Worm (Caenorhabditis elegans) whole organism, midembryonic: ENCODE results near the gene wht-2.

Experiments used
- T22C8.4 ChIP-seq: fragments of 200-800 bp; sonication (Bioruptor generic); IDR thresholded peaks from 2 replicates; pipeline ENCODE4 v1.3.6; 2022; ENCODE audit warnings: missing genetic modification characterization, missing compliant biosample characterization
- cog-1 ChIP-seq: sonication (generic microtip); optimal IDR thresholded peaks from 2 replicates; lab custom pipeline; 2016; ENCODE audit warnings: missing genetic modification characterization, missing compliant biosample characterization
- flt-1 ChIP-seq: fragments of 200-800 bp; sonication (Bioruptor generic); IDR thresholded peaks from 2 replicates; pipeline ENCODE4 v1.3.6; 2022; ENCODE audit warnings: missing genetic modification characterization, missing compliant biosample characterization
- klf-2 ChIP-seq: fragments of 200-800 bp; sonication (Bioruptor generic); conservative IDR thresholded peaks from 2 replicates; pipeline ENCODE4 v1.3.6; 2022; ENCODE audit warnings: missing genetic modification reagents, missing genetic modification characterization, missing compliant biosample characterization
- med-1 ChIP-seq: sonication (generic microtip); optimal IDR thresholded peaks from 2 replicates; lab custom pipeline; 2017; ENCODE audit warnings: missing genetic modification characterization, mild to moderate bottlenecking, missing compliant biosample characterization, antibody characterized with exemption, missing genetic modification reagents; ENCODE audit not compliant: insufficient read depth
- ref-1 ChIP-seq: fragments of 200-800 bp; sonication (Bioruptor generic); conservative IDR thresholded peaks from 2 replicates; pipeline ENCODE4 v1.3.6; 2022; ENCODE audit warnings: missing genetic modification reagents, missing genetic modification characterization, missing compliant biosample characterization
- tab-1 ChIP-seq: fragments of 200-800 bp; sonication (Bioruptor generic); IDR thresholded peaks from 2 replicates; pipeline ENCODE4 v1.3.6; 2022; ENCODE audit warnings: missing genetic modification characterization, missing compliant biosample characterization
- ztf-23 ChIP-seq: fragments of 200-800 bp; sonication (Bioruptor generic); IDR thresholded peaks from 2 replicates; pipeline ENCODE4 v1.3.6; 2022; ENCODE audit warnings: missing genetic modification reagents, missing genetic modification characterization, missing compliant biosample characterization
- ztf-29 ChIP-seq: fragments of 200-800 bp; sonication (Bioruptor generic); IDR thresholded peaks from 2 replicates; pipeline ENCODE4 v1.3.6; 2022; ENCODE audit warnings: missing genetic modification reagents, missing genetic modification characterization, missing compliant biosample characterization

Gene wht-2

ce11 chrIV:11452928-11453327 lies 17.3 kb upstream of the wht-2 start:
- TF ChIP-seq ref-1 (GFP tag; lab: Robert Waterston, UW) (no peak), med-1 (GFP tag; lab: Kevin White, UChicago) (no peak), T22C8.4 (GFP tag; lab: Robert Waterston, UW) (no peak), klf-2 (no peak), tab-1 (no peak), ztf-29 (GFP tag; lab: Robert Waterston, UW) (no peak), flt-1 (GFP tag; lab: Robert Waterston, UW) (no peak), ztf-23 (GFP tag; lab: Robert Waterston, UW) (no peak), cog-1 (tag; lab: Kevin White, UChicago) (no peak)

DNA sequence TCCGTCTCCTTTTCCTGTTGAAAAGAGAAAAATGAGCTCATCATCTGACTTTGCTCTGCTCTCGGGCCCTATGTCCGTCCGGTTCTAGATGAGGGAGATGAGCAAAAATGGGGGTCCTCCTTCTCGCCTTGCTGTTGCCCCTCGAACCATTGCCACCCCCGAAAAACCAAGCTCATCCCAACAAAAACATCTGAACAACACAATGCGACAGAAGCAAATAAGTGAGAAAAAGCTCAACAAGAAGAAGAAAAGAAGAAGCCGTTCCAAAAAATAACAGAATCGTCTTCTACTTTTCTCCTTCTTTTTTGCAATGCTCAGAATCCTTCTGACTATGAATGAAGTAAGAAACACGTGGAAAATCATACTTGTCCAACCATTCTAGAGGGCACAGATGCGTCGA lies 14.4 kb upstream of the wht-2 start:
- no peak for TF ChIP-seq cog-1 (tag; lab: Kevin White, UChicago)
- TF ChIP-seq tab-1 = no peak
- no peak for TF ChIP-seq T22C8.4 (GFP tag; lab: Robert Waterston, UW)
- TF ChIP-seq ztf-29 (GFP tag; lab: Robert Waterston, UW) = no peak

ce11 chrIV:11458700-11459263 lies 11.5 kb upstream of the wht-2 start:
- TF ChIP-seq klf-2 = no peak
- TF ChIP-seq ref-1 (GFP tag; lab: Robert Waterston, UW) = no peak
- no peak for TF ChIP-seq flt-1 (GFP tag; lab: Robert Waterston, UW)

DNA sequence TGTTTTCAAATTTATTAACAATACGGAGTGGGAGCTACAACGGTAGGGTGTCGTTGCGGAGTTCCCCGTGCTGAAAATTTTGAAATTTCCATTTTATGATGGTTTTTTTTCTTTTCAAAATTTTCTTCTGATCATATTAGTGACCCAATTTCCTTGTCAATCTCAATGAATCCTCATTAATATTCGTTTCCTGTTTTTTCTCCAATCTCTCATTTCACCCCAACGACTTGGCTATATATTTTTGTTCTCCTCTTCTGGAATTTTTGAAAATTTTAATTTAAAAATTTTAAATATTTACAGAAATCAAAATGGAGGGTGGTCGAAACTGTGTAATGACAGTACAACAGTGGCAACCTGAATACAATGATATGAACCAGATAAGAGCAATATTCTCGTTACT lies 10.6 kb upstream of the wht-2 start, which contains the start of gene npr-3:
Gene npr-3 (plus strand): TSS at position 301 of the 400 bp plus-strand sequence.
- TF ChIP-seq ref-1 (GFP tag; lab: Robert Waterston, UW) (no peak), T22C8.4 (GFP tag; lab: Robert Waterston, UW) (no peak), cog-1 (tag; lab: Kevin White, UChicago) (no peak), flt-1 (GFP tag; lab: Robert Waterston, UW) (no peak), klf-2 (no peak), med-1 (GFP tag; lab: Kevin White, UChicago) (no peak), ztf-23 (GFP tag; lab: Robert Waterston, UW) (no peak), ztf-29 (GFP tag; lab: Robert Waterston, UW) (no peak), tab-1 (no peak)

ce11 chrIV:11461335-11461734 lies 8.9 kb upstream of the wht-2 start:
- no peak for TF ChIP-seq ref-1 (GFP tag; lab: Robert Waterston, UW)

- no peak for TF ChIP-seq tab-1
- TF ChIP-seq flt-1 (GFP tag; lab: Robert Waterston, UW) = no peak
- TF ChIP-seq ztf-23 (GFP tag; lab: Robert Waterston, UW) = no peak
Measured at ce11 chrIV:11465125-11465524, 5.1 kb upstream of the wht-2 start, which contains the start of gene C10C6.3. Gene C10C6.3 (minus strand): TSS chrIV:11465225.

- TF ChIP-seq T22C8.4 (GFP tag; lab: Robert Waterston, UW) (no peak), klf-2 (no peak), flt-1 (GFP tag; lab: Robert Waterston, UW) (no peak), cog-1 (tag; lab: Kevin White, UChicago) (no peak), ref-1 (GFP tag; lab: Robert Waterston, UW) (no peak), tab-1 (no peak), ztf-29 (GFP tag; lab: Robert Waterston, UW) (no peak), ztf-23 (GFP tag; lab: Robert Waterston, UW) (no peak), med-1 (GFP tag; lab: Kevin White, UChicago) (no peak)
Measured at ce11 chrIV:11467413-11467812, 2.8 kb upstream of the wht-2 start, which contains the start of gene C10C6.7. Gene C10C6.7 (minus strand): TSS chrIV:11467513.

ce11 chrIV:11472023-11472422 lies 1.8 kb downstream of the wht-2 start:
- no peak for TF ChIP-seq tab-1
- no peak for TF ChIP-seq flt-1 (GFP tag; lab: Robert Waterston, UW)
- TF ChIP-seq ztf-29 (GFP tag; lab: Robert Waterston, UW) = no peak
- TF ChIP-seq med-1 (GFP tag; lab: Kevin White, UChicago) = no peak
- no peak for TF ChIP-seq ref-1 (GFP tag; lab: Robert Waterston, UW)
- TF ChIP-seq cog-1 (tag; lab: Kevin White, UChicago) = no peak
- no peak for TF ChIP-seq T22C8.4 (GFP tag; lab: Robert Waterston, UW)
- no peak for TF ChIP-seq klf-2
- no peak for TF ChIP-seq ztf-23 (GFP tag; lab: Robert Waterston, UW)

DNA sequence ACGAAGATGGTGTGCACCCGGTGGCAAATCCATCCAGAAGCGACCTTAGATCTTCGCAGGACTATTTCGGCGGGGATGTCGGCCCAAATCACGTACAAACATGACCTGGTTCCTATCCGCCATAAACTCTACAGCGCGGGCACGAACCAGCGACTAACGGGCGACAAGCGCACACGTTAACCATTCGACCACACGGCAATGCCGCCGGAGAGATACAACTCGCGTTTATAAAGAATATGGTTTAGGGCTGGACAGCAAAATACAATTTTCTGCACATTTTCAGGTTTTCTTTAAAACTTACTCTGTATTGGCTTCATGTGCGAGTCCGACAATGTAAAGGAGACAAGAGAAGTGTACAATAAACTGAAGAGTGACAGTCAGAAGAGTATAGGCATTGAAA lies 3.8 kb downstream of the wht-2 start:
- peak; percentile 96 for TF ChIP-seq tab-1
- peak; percentile 78 for TF ChIP-seq med-1 (GFP tag; lab: Kevin White, UChicago)
- peak; percentile 94 for TF ChIP-seq ztf-29 (GFP tag; lab: Robert Waterston, UW)
- TF ChIP-seq flt-1 (GFP tag; lab: Robert Waterston, UW) = peak; percentile 96
- TF ChIP-seq cog-1 (tag; lab: Kevin White, UChicago) = peak; percentile 90
- TF ChIP-seq ref-1 (GFP tag; lab: Robert Waterston, UW) = peak; percentile 91
- TF ChIP-seq klf-2 = peak; percentile 96
- peak; percentile 86 for TF ChIP-seq T22C8.4 (GFP tag; lab: Robert Waterston, UW)
- TF ChIP-seq ztf-23 (GFP tag; lab: Robert Waterston, UW) = peak; percentile 95

- TF ChIP-seq klf-2 (no peak), med-1 (GFP tag; lab: Kevin White, UChicago) (no peak), cog-1 (tag; lab: Kevin White, UChicago) (no peak), ref-1 (GFP tag; lab: Robert Waterston, UW) (no peak), flt-1 (GFP tag; lab: Robert Waterston, UW) (no peak), tab-1 (no peak), T22C8.4 (GFP tag; lab: Robert Waterston, UW) (no peak), ztf-29 (GFP tag; lab: Robert Waterston, UW) (no peak), ztf-23 (GFP tag; lab: Robert Waterston, UW) (no peak)
Measured at ce11 chrIV:11475080-11475479, 4.8 kb downstream of the wht-2 start.
